Worm (Caenorhabditis elegans) whole organism, young adult: Measurements from ENCODE around the gene tbc-20.

Source experiments
- B0336.3 ChIP-seq: fragments of 200-800 bp; sonication (Bioruptor generic); IDR thresholded peaks from 2 replicates; pipeline ENCODE4 v1.3.6; 2022; ENCODE audit warnings: missing genetic modification characterization, missing compliant biosample characterization
- C17E4.6 ChIP-seq: fragments of 200-800 bp; sonication (Bioruptor generic); IDR thresholded peaks from 2 replicates; pipeline ENCODE4 v1.3.6; 2022; ENCODE audit warnings: missing genetic modification reagents, missing genetic modification characterization, missing compliant biosample characterization
- D2030.7 ChIP-seq: fragments of 200-800 bp; sonication (Bioruptor generic); IDR thresholded peaks from 2 replicates; pipeline ENCODE4 v1.3.6; 2022; ENCODE audit warnings: missing genetic modification reagents, missing genetic modification characterization, missing compliant biosample characterization
- F22D6.2 ChIP-seq: sonication (generic microtip); optimal IDR thresholded peaks from 2 replicates; lab custom pipeline; 2016; ENCODE audit warnings: mild to moderate bottlenecking, missing genetic modification characterization, missing compliant biosample characterization
- F23B12.7 ChIP-seq: sonication (generic microtip); optimal IDR thresholded peaks from 2 replicates; lab custom pipeline; 2017; ENCODE audit warnings: missing genetic modification characterization, mild to moderate bottlenecking, missing compliant biosample characterization, antibody characterized with exemption, moderate library complexity; ENCODE audit not compliant: insufficient read depth
- F52B5.7 ChIP-seq: sonication (generic microtip); optimal IDR thresholded peaks from 2 replicates; lab custom pipeline; 2016; ENCODE audit warnings: mild to moderate bottlenecking, missing genetic modification characterization, missing compliant biosample characterization
- F55B11.4 ChIP-seq: sonication (generic microtip); optimal IDR thresholded peaks from 2 replicates; lab custom pipeline; 2016; ENCODE audit warnings: missing compliant biosample characterization, missing genetic modification characterization, borderline replicate concordance; ENCODE audit not compliant: insufficient read depth
- F57A8.1 ChIP-seq: fragments of 200-800 bp; sonication (Bioruptor generic); optimal IDR thresholded peaks from 2 replicates; lab custom pipeline; 2018; ENCODE audit warnings: mild to moderate bottlenecking, missing genetic modification characterization, moderate library complexity, missing compliant biosample characterization
- Y67H2A.10 ChIP-seq: fragments of 200-800 bp; sonication (Bioruptor generic); conservative IDR thresholded peaks from 2 replicates; pipeline ENCODE4 v1.3.6; 2022; ENCODE audit warnings: missing genetic modification reagents, missing genetic modification characterization, missing compliant biosample characterization
- Y79H2A.3 ChIP-seq: fragments of 200-800 bp; sonication (Bioruptor generic); conservative IDR thresholded peaks from 2 replicates; pipeline ENCODE4 v1.3.6; 2022; ENCODE audit warnings: missing genetic modification reagents, missing genetic modification characterization, missing compliant biosample characterization
- akir-1 ChIP-seq: fragments of 200-800 bp; sonication (Bioruptor generic); optimal IDR thresholded peaks from 2 replicates; lab custom pipeline; 2018; ENCODE audit warnings: mild to moderate bottlenecking, missing genetic modification characterization, moderate library complexity, missing compliant biosample characterization
- ama-1 ChIP-seq, 3 experiments: fragments of 150-350 bp in 1 of 3; sonication (generic microtip) in 2 of 3; optimal IDR thresholded peaks; 2 replicates each; lab custom pipeline; 2014 to 2018; ENCODE audit warnings: missing biosample characterization in 2 of 3, missing genetic modification characterization in 2 of 3, missing genetic modification reagents in 2 of 3
- aptf-3 ChIP-seq: fragments of 200-800 bp; sonication (Bioruptor generic); IDR thresholded peaks from 2 replicates; pipeline ENCODE4 v1.3.6; 2022; ENCODE audit warnings: missing genetic modification characterization, missing compliant biosample characterization
- attf-3 ChIP-seq: fragments of 200-800 bp; sonication (Bioruptor generic); conservative IDR thresholded peaks from 2 replicates; pipeline ENCODE4 v1.3.6; 2022; ENCODE audit warnings: missing genetic modification reagents, missing genetic modification characterization, missing compliant biosample characterization
- cebp-1 ChIP-seq, 2 experiments: fragments of 200-800 bp in 1 of 2; sonication (Bioruptor generic) in 1 of 2; sonication (generic microtip) in 1 of 2; IDR thresholded peaks in 1 of 2; optimal IDR thresholded peaks in 1 of 2; 2 replicates each; pipeline versions ENCODE4 v1.3.6 to Lab custom; 2017 to 2022; ENCODE audit warnings: missing compliant biosample characterization in 2 of 2, missing genetic modification characterization in 2 of 2, mild to moderate bottlenecking in 1 of 2, missing genetic modification reagents in 1 of 2, moderate library complexity in 1 of 2
- cebp-2 ChIP-seq: fragments of 200-800 bp; sonication (Bioruptor generic); IDR thresholded peaks from 2 replicates; pipeline ENCODE4 v1.3.6; 2022; ENCODE audit warnings: missing genetic modification characterization, missing compliant biosample characterization
- ceh-58 ChIP-seq: fragments of 200-800 bp; sonication (Bioruptor generic); IDR thresholded peaks from 2 replicates; pipeline ENCODE4 v1.3.6; 2022; ENCODE audit warnings: missing genetic modification characterization, missing compliant biosample characterization
- ceh-91 ChIP-seq: fragments of 200-800 bp; sonication (Bioruptor generic); IDR thresholded peaks from 2 replicates; pipeline ENCODE4 v1.3.6; 2022; ENCODE audit warnings: missing genetic modification reagents, missing genetic modification characterization, missing compliant biosample characterization
- dox-1 ChIP-seq: fragments of 200-800 bp; sonication (Bioruptor generic); IDR thresholded peaks from 2 replicates; pipeline ENCODE4 v1.3.6; 2022; ENCODE audit warnings: missing genetic modification reagents, missing genetic modification characterization, missing compliant biosample characterization
- dpl-1 ChIP-seq: fragments of 150-350 bp; optimal IDR thresholded peaks from 2 replicates; lab custom pipeline; 2014; ENCODE audit warnings: missing biosample characterization, missing genetic modification reagents, missing genetic modification characterization
- ets-4 ChIP-seq: fragments of 200-800 bp; sonication (Bioruptor generic); optimal IDR thresholded peaks from 2 replicates; lab custom pipeline; 2018; ENCODE audit warnings: mild to moderate bottlenecking, missing genetic modification characterization, missing compliant biosample characterization
- fkh-3 ChIP-seq: sonication (generic microtip); optimal IDR thresholded peaks from 2 replicates; lab custom pipeline; 2016; ENCODE audit warnings: mild to moderate bottlenecking, missing genetic modification characterization, missing compliant biosample characterization
- hlh-26 ChIP-seq: fragments of 200-800 bp; sonication (Bioruptor generic); conservative IDR thresholded peaks from 2 replicates; pipeline ENCODE4 v1.3.6; 2022; ENCODE audit warnings: missing genetic modification reagents, missing genetic modification characterization, missing compliant biosample characterization
- lag-1 ChIP-seq: fragments of 200-800 bp; sonication (Bioruptor generic); IDR thresholded peaks from 2 replicates; pipeline ENCODE4 v1.3.6; 2022; ENCODE audit warnings: missing genetic modification reagents, missing genetic modification characterization, missing compliant biosample characterization
- let-607 ChIP-seq, 2 experiments: fragments of 200-800 bp in 1 of 2; sonication (Bioruptor generic) in 1 of 2; sonication (generic microtip) in 1 of 2; optimal IDR thresholded peaks; 2 replicates each; lab custom pipeline; 2016 to 2018; ENCODE audit warnings: mild to moderate bottlenecking in 2 of 2, missing compliant biosample characterization in 2 of 2, missing genetic modification characterization in 2 of 2, moderate library complexity in 2 of 2, missing genotype in 1 of 2
- lin-40 ChIP-seq: sonication (generic microtip); optimal IDR thresholded peaks from 2 replicates; lab custom pipeline; 2016; ENCODE audit warnings: missing genetic modification characterization, mild to moderate bottlenecking, missing compliant biosample characterization, missing genotype, missing genetic modification reagents
- madf-10 ChIP-seq: sonication (generic microtip); optimal IDR thresholded peaks from 2 replicates; lab custom pipeline; 2016; ENCODE audit warnings: mild to moderate bottlenecking, missing genetic modification characterization, missing compliant biosample characterization
- nfya-2 ChIP-seq: fragments of 200-800 bp; sonication (Bioruptor generic); IDR thresholded peaks from 2 replicates; pipeline ENCODE4 v1.3.6; 2022; ENCODE audit warnings: missing genetic modification reagents, missing genetic modification characterization, missing compliant biosample characterization
- nfyb-1 ChIP-seq: fragments of 200-800 bp; sonication (Bioruptor generic); IDR thresholded peaks from 2 replicates; pipeline ENCODE4 v1.3.6; 2022; ENCODE audit warnings: missing genetic modification reagents, missing genetic modification characterization, missing compliant biosample characterization
- nhr-27 ChIP-seq: fragments of 200-800 bp; sonication (Bioruptor generic); optimal IDR thresholded peaks from 2 replicates; lab custom pipeline; 2018; ENCODE audit warnings: mild to moderate bottlenecking, missing genetic modification characterization, moderate library complexity, missing compliant biosample characterization
- nhr-80 ChIP-seq: sonication (generic microtip); optimal IDR thresholded peaks from 2 replicates; lab custom pipeline; 2016; ENCODE audit warnings: missing genetic modification characterization, missing compliant biosample characterization
- rec-8 ChIP-seq, 2 experiments: sonication (generic microtip); optimal IDR thresholded peaks; 2 replicates each; lab custom pipeline; 2016; ENCODE audit warnings: mild to moderate bottlenecking in 2 of 2, missing genetic modification characterization in 2 of 2, missing genetic modification reagents in 2 of 2, missing genotype in 2 of 2, missing biosample characterization in 1 of 2, missing compliant biosample characterization in 1 of 2, moderate library complexity in 1 of 2
- repo-1 ChIP-seq: sonication (generic microtip); optimal IDR thresholded peaks from 2 replicates; lab custom pipeline; 2017; ENCODE audit warnings: mild to moderate bottlenecking, missing genetic modification characterization, missing compliant biosample characterization
- sea-2 ChIP-seq: fragments of 200-800 bp; sonication (Bioruptor generic); IDR thresholded peaks from 2 replicates; pipeline ENCODE4 v1.3.6; 2022; ENCODE audit warnings: missing genetic modification characterization, missing compliant biosample characterization
- snpc-4 ChIP-seq, 5 experiments: fragments of 150-350 bp in 1 of 5; sonication (generic microtip) in 4 of 5; optimal IDR thresholded peaks; 2 replicates each; lab custom pipeline; 2014 to 2018; ENCODE audit warnings: missing genetic modification characterization in 5 of 5, missing biosample characterization in 3 of 5, antibody characterized with exemption in 2 of 5, mild to moderate bottlenecking in 2 of 5, missing compliant biosample characterization in 2 of 5, missing genotype in 2 of 5, moderate library complexity in 2 of 5, missing genetic modification reagents in 1 of 5
- tbp1 ChIP-seq: fragments of 200-800 bp; sonication (Bioruptor generic); optimal IDR thresholded peaks from 2 replicates; lab custom pipeline; 2018; ENCODE audit warnings: mild to moderate bottlenecking, missing genetic modification characterization, missing compliant biosample characterization
- xnd-1 ChIP-seq: sonication (generic microtip); optimal IDR thresholded peaks from 2 replicates; lab custom pipeline; 2016; ENCODE audit warnings: missing genotype, missing genetic modification reagents, missing genetic modification characterization, missing compliant biosample characterization
- ztf-26 ChIP-seq: sonication (generic microtip); optimal IDR thresholded peaks from 2 replicates; lab custom pipeline; 2017; ENCODE audit warnings: missing genetic modification characterization, missing compliant biosample characterization
- ztf-28 ChIP-seq: fragments of 200-800 bp; sonication (Bioruptor generic); IDR thresholded peaks from 2 replicates; pipeline ENCODE4 v1.3.6; 2022; ENCODE audit warnings: missing genetic modification reagents, missing genetic modification characterization, missing compliant biosample characterization
- ztf-3 ChIP-seq: fragments of 200-800 bp; sonication (Bioruptor generic); optimal IDR thresholded peaks from 2 replicates; lab custom pipeline; 2018; ENCODE audit warnings: mild to moderate bottlenecking, missing genetic modification characterization, missing compliant biosample characterization

tbc-20 gene

DNA sequence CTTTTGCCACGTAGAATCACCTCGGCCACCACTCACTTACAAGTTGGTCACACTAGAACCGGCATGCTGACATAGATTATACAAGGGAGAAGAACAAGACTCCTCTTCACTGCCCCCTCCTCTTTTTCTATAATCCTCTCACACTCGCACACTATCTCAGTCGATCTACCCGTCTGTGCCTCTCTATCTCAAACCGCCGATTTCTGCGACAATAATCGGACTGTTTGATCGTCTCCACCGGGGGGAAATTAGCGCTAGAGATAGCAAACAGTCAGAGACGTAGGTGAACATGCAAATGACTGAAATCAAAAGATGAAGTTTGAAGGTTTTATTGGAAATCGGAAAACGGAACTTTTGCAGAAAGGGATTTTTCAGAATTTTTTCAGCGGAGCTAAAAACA, 24.1 kb downstream of the tbc-20 start (continued):
- peak; percentile 92 for TF ChIP-seq nhr-80 (tag; lab: Kevin White, UChicago)
- no peak for TF ChIP-seq Y67H2A.10 (GFP tag; lab: Robert Waterston, UW)
- TF ChIP-seq ets-4 (GFP tag; lab: Kevin White, UChicago), result peak; percentile 4
- TF ChIP-seq D2030.7 (GFP tag; lab: Robert Waterston, UW), result no peak
- TF ChIP-seq cebp-2, result no peak
- peak; percentile 71 for TF ChIP-seq dox-1
- no peak for TF ChIP-seq cebp-1 (GFP tag; IDR thresholded peaks at IDR 0.05; lab: Robert Waterston, UW)
- peak; percentile 61 for TF ChIP-seq cebp-1 (tag; optimal IDR thresholded peaks at IDR 0.05; lab: Kevin White, UChicago)
- TF ChIP-seq hlh-26, result no peak
- TF ChIP-seq lag-1 (GFP tag; lab: Robert Waterston, UW), result no peak

DNA sequence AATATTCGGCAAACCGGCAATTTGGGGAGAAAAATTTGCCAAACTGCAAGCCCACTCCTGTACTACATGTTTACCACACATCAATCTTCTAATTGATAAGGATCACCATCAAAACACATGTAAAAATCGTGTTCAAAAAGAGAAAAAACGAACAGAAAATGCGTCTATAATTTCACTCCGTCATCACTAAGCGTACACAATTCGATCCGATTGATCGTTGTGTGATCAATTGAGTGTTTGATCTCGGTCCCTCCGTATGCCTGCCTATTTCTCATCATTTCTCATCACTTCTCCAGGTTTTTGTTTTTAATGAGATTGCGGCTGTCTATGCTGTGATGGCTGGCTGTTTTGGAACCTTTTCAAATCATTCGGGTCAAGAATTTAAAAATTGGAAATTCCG, 27.1 kb downstream of the tbc-20 start:
- TF ChIP-seq ztf-3 (GFP tag; lab: Kevin White, UChicago), result no peak
- no peak for TF ChIP-seq madf-10 (tag; lab: Kevin White, UChicago)
- no peak for TF ChIP-seq aptf-3
- TF ChIP-seq ama-1 (optimal IDR thresholded peaks at IDR 0.05; lab: Kevin White, UChicago), result no peak
- no peak for TF ChIP-seq ama-1 (GFP tag; optimal IDR thresholded peaks at IDR 0.05; lab: Kevin White, UChicago)
- TF ChIP-seq akir-1 (GFP tag; lab: Kevin White, UChicago), result no peak
- no peak for TF ChIP-seq attf-3 (GFP tag; lab: Robert Waterston, UW)
- TF ChIP-seq ceh-58 (GFP tag; lab: Robert Waterston, UW), result no peak
- TF ChIP-seq tbp1 (GFP tag; lab: Kevin White, UChicago), result no peak
- TF ChIP-seq, all 124 proteins: peak for 0

DNA sequence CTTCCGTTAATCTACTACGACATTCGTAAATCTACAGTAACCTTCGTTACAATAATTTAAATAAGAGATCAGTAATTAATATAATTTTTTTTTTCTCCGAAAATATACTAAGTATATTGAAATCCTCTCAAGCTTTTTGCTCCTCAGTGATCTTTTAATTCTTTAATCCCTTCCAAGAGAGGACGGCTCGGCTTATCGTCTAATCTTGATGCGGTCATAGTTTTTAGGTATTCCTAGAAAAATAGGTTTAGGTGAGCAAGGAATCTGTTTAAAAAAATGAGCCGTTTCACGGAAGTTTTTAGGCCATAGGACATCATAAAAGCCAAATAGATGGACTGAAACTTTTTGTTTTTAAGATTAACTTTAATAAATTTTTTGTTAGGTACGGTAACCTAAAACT, 33.8 kb downstream of the tbc-20 start:
- TF ChIP-seq D2030.7 (GFP tag; lab: Robert Waterston, UW), result no peak
- TF ChIP-seq rec-8 (tag; optimal IDR thresholded peaks at IDR 0.05; lab: Kevin White, UChicago), result no peak
- TF ChIP-seq let-607 (tag; optimal IDR thresholded peaks at IDR 0.05; lab: Kevin White, UChicago), result no peak
- TF ChIP-seq xnd-1 (tag; lab: Kevin White, UChicago), result no peak
- no peak for TF ChIP-seq ceh-58 (GFP tag; lab: Robert Waterston, UW)
- TF ChIP-seq nfyb-1 (GFP tag; lab: Robert Waterston, UW), result no peak
- no peak for TF ChIP-seq F52B5.7
- no peak for TF ChIP-seq F23B12.7 (tag; lab: Kevin White, UChicago)
- TF ChIP-seq ceh-91, result no peak
- TF ChIP-seq B0336.3, result no peak
- no peak for TF ChIP-seq madf-10 (tag; lab: Kevin White, UChicago)
- no peak for TF ChIP-seq F57A8.1 (GFP tag; lab: Kevin White, UChicago)
- TF ChIP-seq dpl-1, result no peak
- no peak for TF ChIP-seq F55B11.4 (tag; lab: Kevin White, UChicago)
- TF ChIP-seq hlh-26, result no peak
- TF ChIP-seq repo-1 (tag; lab: Kevin White, UChicago), result no peak

DNA sequence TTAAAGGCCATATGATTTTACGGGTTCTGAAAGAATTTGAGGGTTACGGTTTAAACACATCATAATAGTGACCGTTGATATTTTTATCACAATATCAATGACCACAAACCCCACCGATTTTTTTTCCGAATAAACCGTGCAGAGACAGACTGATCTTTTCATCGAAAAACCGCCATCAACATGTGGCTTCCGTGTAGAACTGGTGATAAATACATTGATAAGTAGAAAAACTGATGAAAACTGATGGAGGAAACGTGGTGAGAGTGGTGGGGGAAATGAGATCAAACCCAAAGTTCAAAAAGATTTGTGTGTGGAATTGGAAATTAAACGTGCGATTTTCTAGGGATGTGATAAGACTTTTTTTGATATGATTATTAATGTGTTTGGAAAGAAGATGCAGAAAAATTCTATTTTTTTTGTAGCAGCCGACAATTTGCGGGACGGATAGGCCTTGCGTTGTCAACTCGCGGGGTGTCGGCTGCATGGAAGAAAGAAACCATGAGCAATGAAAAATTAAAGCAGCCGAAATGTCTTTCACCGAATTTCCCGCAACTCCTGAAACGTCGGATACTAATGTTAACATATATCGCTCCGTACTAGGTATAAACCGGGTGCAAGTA, 40.4 kb downstream of the tbc-20 start:
- TF ChIP-seq F22D6.2 (tag; lab: Kevin White, UChicago) (no peak), ztf-28 (GFP tag; lab: Robert Waterston, UW) (no peak), dpl-1 (no peak), aptf-3 (no peak), xnd-1 (tag; lab: Kevin White, UChicago) (no peak), sea-2 (no peak), fkh-3 (tag; lab: Kevin White, UChicago) (no peak), Y79H2A.3 (GFP tag; lab: Robert Waterston, UW) (no peak), dox-1 (no peak), snpc-4 (GFP tag; optimal IDR thresholded peaks at IDR 0.05; lab: Kevin White, UChicago) (no peak), snpc-4 (tag; optimal IDR thresholded peaks at IDR 0.05; lab: Kevin White, UChicago) (peak in 3 of 4 experiments; percentile 47 to 76 (median 59)), ztf-3 (GFP tag; lab: Kevin White, UChicago) (no peak), C17E4.6 (GFP tag; lab: Robert Waterston, UW) (no peak), nhr-80 (tag; lab: Kevin White, UChicago) (peak; percentile 46), lin-40 (peak; percentile 51), rec-8 (tag; optimal IDR thresholded peaks at IDR 0.05; lab: Kevin White, UChicago) (no peak), ztf-26 (tag; lab: Kevin White, UChicago) (peak; percentile 16), nhr-27 (tag; lab: Kevin White, UChicago) (no peak), nfya-2 (GFP tag; lab: Robert Waterston, UW) (no peak)
